Worm (Caenorhabditis elegans) whole organism, L3 larva: ENCODE measurements around the gene F40G9.19.

Source experiments
- ceh-16 ChIP-seq: sonication (generic microtip); optimal IDR thresholded peaks from 2 replicates; lab custom pipeline; 2017; ENCODE audit warnings: missing biosample characterization, missing genetic modification characterization
- fkh-10 ChIP-seq: sonication (generic microtip); optimal IDR thresholded peaks from 2 replicates; lab custom pipeline; 2017; ENCODE audit warnings: missing biosample characterization, missing genetic modification reagents, missing genetic modification characterization
- nhr-28 ChIP-seq: fragments of 150-350 bp; optimal IDR thresholded peaks from 2 replicates; lab custom pipeline; 2014; ENCODE audit warnings: missing biosample characterization, missing genetic modification characterization
- snpc-4 ChIP-seq: fragments of 150-350 bp; optimal IDR thresholded peaks from 2 replicates; lab custom pipeline; 2014; ENCODE audit warnings: missing biosample characterization, missing genetic modification characterization
- ztf-4 ChIP-seq: fragments of 150-350 bp; optimal IDR thresholded peaks from 2 replicates; lab custom pipeline; 2014; ENCODE audit warnings: missing biosample characterization, missing genetic modification characterization

ce11 chrIII:140904-141303, 32.7 kb upstream of the F40G9.19 start, which contains the start of gene fbxb-81:
- no peak for TF ChIP-seq fkh-10
- TF ChIP-seq ceh-16, result no peak
- no peak for TF ChIP-seq ztf-4
- no peak for TF ChIP-seq nhr-28 (tag; lab: Kevin White, UChicago)
- no peak for TF ChIP-seq snpc-4 (tag; lab: Kevin White, UChicago)
